1 fruit fly cellular context compared by ENCODE assay signal in the genomic region with DNA sequence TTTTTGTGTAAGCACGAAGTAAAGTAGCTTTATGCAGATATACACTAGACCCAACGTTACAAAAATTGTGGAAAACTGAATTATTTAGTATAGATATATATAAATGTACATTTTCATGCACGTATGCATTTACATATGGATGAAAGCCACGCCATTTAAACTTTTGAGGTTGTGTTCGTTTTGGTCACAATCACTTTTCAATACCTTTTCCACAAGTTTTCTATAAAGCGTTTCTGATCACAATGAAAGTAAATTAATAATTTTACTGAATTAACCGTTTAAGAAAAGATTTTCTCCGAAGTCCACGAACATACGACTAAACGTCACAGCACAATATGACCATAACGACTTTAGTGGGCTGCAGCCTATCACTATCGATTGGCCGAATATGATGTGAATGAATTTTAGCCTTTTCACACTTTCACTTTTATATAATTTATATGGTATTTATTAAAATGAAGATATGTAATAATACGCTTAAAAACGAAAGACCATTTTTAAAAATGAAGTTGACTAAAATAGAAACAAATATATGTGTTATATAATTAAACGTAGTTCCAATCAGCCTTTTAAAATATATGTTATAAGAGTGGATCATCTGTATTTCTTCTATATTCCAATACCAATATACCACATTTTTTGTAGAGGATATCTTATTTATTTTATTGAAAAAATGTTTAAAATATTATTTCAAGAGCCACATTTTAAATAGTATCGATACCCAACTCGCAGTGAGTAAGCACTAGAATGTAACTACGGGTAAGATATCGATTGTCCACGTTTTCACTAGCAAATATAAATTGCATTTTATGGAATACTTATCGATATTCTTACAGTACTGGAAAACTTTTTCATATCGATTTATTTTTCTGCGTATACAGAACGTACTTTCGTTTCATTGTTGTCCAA.
TF ChIP-seq lines count a peak whose summit lies in the region.

A gene (minus strand): TSS at position 357 of the 909 bp plus-strand sequence.
A gene (minus strand): TSS at position 357 of the 909 bp plus-strand sequence.
A gene (plus strand): TSS at position 851 of the 909 bp plus-strand sequence.

TF ChIP-seq in whole organism, embryonic, 481 proteins besides CTCF, POLR2A, EP300 and RAD21 (continued from another document):
- TF ChIP-seq CG14965 (GFP tag; optimal IDR thresholded peaks at IDR 0.05; lab: Kevin White, UChicago; ENCODE audit: borderline replicate concordance) (no peak), Awh (GFP tag; IDR thresholded peaks at IDR 0.05; lab: Robert Waterston, UW) (no peak), esg (GFP tag; conservative IDR thresholded peaks at IDR 0.05; lab: Robert Waterston, UW) (no peak)
TF ChIP-seq in whole organism, embryonic: peak in this region for 75.
